Worm (Caenorhabditis elegans) whole organism, young adult: ENCODE measurements around the gene chil-19.

Experiments
- B0035.1 ChIP-seq: sonication (generic microtip); optimal IDR thresholded peaks from 2 replicates; lab custom pipeline; 2016; ENCODE audit warnings: missing genetic modification characterization, mild to moderate bottlenecking, missing compliant biosample characterization, missing genotype, missing genetic modification reagents
- D2030.7 ChIP-seq: fragments of 200-800 bp; sonication (Bioruptor generic); IDR thresholded peaks from 2 replicates; pipeline ENCODE4 v1.3.6; 2022; ENCODE audit warnings: missing genetic modification reagents, missing genetic modification characterization, missing compliant biosample characterization
- F10E7.11 ChIP-seq: sonication (generic microtip); optimal IDR thresholded peaks from 2 replicates; lab custom pipeline; 2017; ENCODE audit warnings: mild to moderate bottlenecking, missing genetic modification characterization, moderate library complexity, missing compliant biosample characterization
- F39B2.1 ChIP-seq: fragments of 200-800 bp; sonication (Bioruptor generic); IDR thresholded peaks from 2 replicates; pipeline ENCODE4 v1.3.6; 2022; ENCODE audit warnings: missing genetic modification reagents, missing genetic modification characterization, missing compliant biosample characterization
- F49E8.2 ChIP-seq: sonication (generic microtip); optimal IDR thresholded peaks from 3 replicates; lab custom pipeline; 2017; ENCODE audit warnings: missing genetic modification characterization, mild to moderate bottlenecking, missing compliant biosample characterization, antibody characterized with exemption, moderate library complexity; ENCODE audit not compliant: insufficient read depth
- F52B5.7 ChIP-seq: sonication (generic microtip); optimal IDR thresholded peaks from 2 replicates; lab custom pipeline; 2016; ENCODE audit warnings: mild to moderate bottlenecking, missing genetic modification characterization, missing compliant biosample characterization
- F55B11.4 ChIP-seq: sonication (generic microtip); optimal IDR thresholded peaks from 2 replicates; lab custom pipeline; 2016; ENCODE audit warnings: missing compliant biosample characterization, missing genetic modification characterization, borderline replicate concordance; ENCODE audit not compliant: insufficient read depth
- T26A5.8 ChIP-seq: sonication (generic microtip); optimal IDR thresholded peaks from 2 replicates; lab custom pipeline; 2016; ENCODE audit warnings: missing genetic modification characterization, missing compliant biosample characterization
- Y79H2A.3 ChIP-seq: fragments of 200-800 bp; sonication (Bioruptor generic); conservative IDR thresholded peaks from 2 replicates; pipeline ENCODE4 v1.3.6; 2022; ENCODE audit warnings: missing genetic modification reagents, missing genetic modification characterization, missing compliant biosample characterization
- aptf-2 ChIP-seq: fragments of 200-800 bp; sonication (Bioruptor generic); conservative IDR thresholded peaks from 2 replicates; pipeline ENCODE4 v1.3.6; 2022; ENCODE audit warnings: missing genetic modification reagents, missing genetic modification characterization, missing compliant biosample characterization
- attf-6 ChIP-seq: fragments of 200-800 bp; sonication (Bioruptor generic); IDR thresholded peaks from 2 replicates; pipeline ENCODE4 v1.3.6; 2022; ENCODE audit warnings: missing genetic modification reagents, missing genetic modification characterization, missing compliant biosample characterization
- bed-1 ChIP-seq: fragments of 200-800 bp; sonication (Bioruptor generic); IDR thresholded peaks from 2 replicates; pipeline ENCODE4 v1.3.6; 2022; ENCODE audit warnings: missing genetic modification reagents, missing genetic modification characterization, missing compliant biosample characterization
- bed-2 ChIP-seq: fragments of 200-800 bp; sonication (Bioruptor generic); IDR thresholded peaks from 2 replicates; pipeline ENCODE4 v1.3.6; 2022; ENCODE audit warnings: missing genetic modification reagents, missing genetic modification characterization, missing compliant biosample characterization
- cebp-1 ChIP-seq, 2 experiments: fragments of 200-800 bp in 1 of 2; sonication (Bioruptor generic) in 1 of 2; sonication (generic microtip) in 1 of 2; IDR thresholded peaks in 1 of 2; optimal IDR thresholded peaks in 1 of 2; 2 replicates each; pipeline versions ENCODE4 v1.3.6 to Lab custom; 2017 to 2022; ENCODE audit warnings: missing compliant biosample characterization in 2 of 2, missing genetic modification characterization in 2 of 2, mild to moderate bottlenecking in 1 of 2, missing genetic modification reagents in 1 of 2, moderate library complexity in 1 of 2
- dpl-1 ChIP-seq: fragments of 150-350 bp; optimal IDR thresholded peaks from 2 replicates; lab custom pipeline; 2014; ENCODE audit warnings: missing biosample characterization, missing genetic modification reagents, missing genetic modification characterization
- ekl-4 ChIP-seq: fragments of 200-800 bp; sonication (Bioruptor generic); IDR thresholded peaks from 2 replicates; pipeline ENCODE4 v1.3.6; 2022; ENCODE audit warnings: missing genetic modification reagents, missing genetic modification characterization, missing compliant biosample characterization
- fkh-3 ChIP-seq: sonication (generic microtip); optimal IDR thresholded peaks from 2 replicates; lab custom pipeline; 2016; ENCODE audit warnings: mild to moderate bottlenecking, missing genetic modification characterization, missing compliant biosample characterization
- him-1 ChIP-seq: sonication (generic microtip); optimal IDR thresholded peaks from 2 replicates; lab custom pipeline; 2016; ENCODE audit warnings: missing genotype, missing genetic modification reagents, missing genetic modification characterization, missing compliant biosample characterization
- hlh-12 ChIP-seq: sonication (generic microtip); optimal IDR thresholded peaks from 2 replicates; lab custom pipeline; 2016; ENCODE audit warnings: missing genetic modification characterization, missing compliant biosample characterization
- lag-1 ChIP-seq: fragments of 200-800 bp; sonication (Bioruptor generic); IDR thresholded peaks from 2 replicates; pipeline ENCODE4 v1.3.6; 2022; ENCODE audit warnings: missing genetic modification reagents, missing genetic modification characterization, missing compliant biosample characterization
- let-526 ChIP-seq: fragments of 200-800 bp; sonication (Bioruptor generic); IDR thresholded peaks from 2 replicates; pipeline ENCODE4 v1.3.6; 2022; ENCODE audit warnings: missing genetic modification reagents, missing genetic modification characterization, missing compliant biosample characterization
- lin-35 ChIP-seq, 3 experiments: fragments of 150-350 bp in 2 of 3; sonication (generic microtip) in 1 of 3; optimal IDR thresholded peaks; 2 replicates each; lab custom pipeline; 2014 to 2018; ENCODE audit warnings: missing biosample characterization in 3 of 3, missing genetic modification characterization in 3 of 3, missing genetic modification reagents in 3 of 3
- lin-54 ChIP-seq: fragments of 200-800 bp; sonication (Bioruptor generic); optimal IDR thresholded peaks from 2 replicates; lab custom pipeline; 2018; ENCODE audit warnings: mild to moderate bottlenecking, missing genetic modification characterization, missing compliant biosample characterization
- mcd-1 ChIP-seq: fragments of 200-800 bp; sonication (Bioruptor generic); IDR thresholded peaks from 2 replicates; pipeline ENCODE4 v1.3.6; 2022; ENCODE audit warnings: missing genetic modification reagents, missing genetic modification characterization, missing compliant biosample characterization
- mel-28 ChIP-seq: sonication (generic microtip); optimal IDR thresholded peaks from 2 replicates; lab custom pipeline; 2016; ENCODE audit warnings: borderline replicate concordance, mild to moderate bottlenecking, missing genetic modification characterization, missing compliant biosample characterization
- mes-4 ChIP-seq: sonication (generic microtip); optimal IDR thresholded peaks from 2 replicates; lab custom pipeline; 2016; ENCODE audit warnings: missing genotype, missing genetic modification characterization, missing compliant biosample characterization
- nfyb-1 ChIP-seq: fragments of 200-800 bp; sonication (Bioruptor generic); IDR thresholded peaks from 2 replicates; pipeline ENCODE4 v1.3.6; 2022; ENCODE audit warnings: missing genetic modification reagents, missing genetic modification characterization, missing compliant biosample characterization
- repo-1 ChIP-seq: sonication (generic microtip); optimal IDR thresholded peaks from 2 replicates; lab custom pipeline; 2017; ENCODE audit warnings: mild to moderate bottlenecking, missing genetic modification characterization, missing compliant biosample characterization
- rpc-1 ChIP-seq, 2 experiments: fragments of 150-350 bp in 1 of 2; sonication (generic microtip) in 1 of 2; optimal IDR thresholded peaks; 2 replicates each; lab custom pipeline; 2014 to 2018; ENCODE audit warnings: missing biosample characterization in 1 of 2, missing genetic modification characterization in 1 of 2, missing genetic modification reagents in 1 of 2, missing genotype in 1 of 2
- sptf-2 ChIP-seq: fragments of 200-800 bp; sonication (Bioruptor generic); optimal IDR thresholded peaks from 2 replicates; lab custom pipeline; 2018; ENCODE audit warnings: mild to moderate bottlenecking, missing genetic modification characterization, missing compliant biosample characterization
- ztf-28 ChIP-seq: fragments of 200-800 bp; sonication (Bioruptor generic); IDR thresholded peaks from 2 replicates; pipeline ENCODE4 v1.3.6; 2022; ENCODE audit warnings: missing genetic modification reagents, missing genetic modification characterization, missing compliant biosample characterization
- ztf-3 ChIP-seq: fragments of 200-800 bp; sonication (Bioruptor generic); optimal IDR thresholded peaks from 2 replicates; lab custom pipeline; 2018; ENCODE audit warnings: mild to moderate bottlenecking, missing genetic modification characterization, missing compliant biosample characterization
- ztf-6 ChIP-seq: fragments of 200-800 bp; sonication (Bioruptor generic); IDR thresholded peaks from 2 replicates; pipeline ENCODE4 v1.3.6; 2022; ENCODE audit warnings: missing genetic modification reagents, missing genetic modification characterization, missing compliant biosample characterization

The chil-19 gene

DNA sequence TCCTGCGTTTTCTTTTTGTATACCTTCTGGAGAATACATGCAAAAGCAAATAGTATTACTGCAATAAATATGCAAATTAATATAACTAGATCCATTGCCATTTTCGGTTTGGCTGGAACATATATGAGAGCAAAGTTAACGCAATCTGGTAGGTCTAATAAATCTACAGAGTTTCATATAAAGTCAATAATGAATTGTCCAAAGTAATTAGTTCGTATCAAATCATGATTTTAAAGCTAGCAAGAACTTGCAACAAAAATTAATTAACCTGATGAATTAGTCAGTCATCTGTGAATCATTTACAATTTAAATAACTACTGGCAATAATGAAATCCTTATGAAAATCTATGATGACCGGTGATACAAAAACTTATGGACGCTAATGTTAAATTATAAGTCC is 8.8 kb downstream of the chil-19 start, which contains the start of gene R09D1.13 (continued):
- TF ChIP-seq mel-28 (tag; lab: Kevin White, UChicago), result no peak
- no peak for TF ChIP-seq attf-6
- TF ChIP-seq aptf-2, result no peak
- TF ChIP-seq hlh-12 (tag; lab: Kevin White, UChicago), result no peak

- TF ChIP-seq ztf-6 (GFP tag; lab: Robert Waterston, UW) (no peak), rpc-1 (optimal IDR thresholded peaks at IDR 0.05; lab: Kevin White, UChicago) (no peak), rpc-1 (tag; optimal IDR thresholded peaks at IDR 0.05; lab: Kevin White, UChicago) (no peak)
These were observed 10.7 kb downstream of the chil-19 start, which contains the start of gene chil-15 for ce11 chrII:9443522-9443921. Gene chil-15, minus strand, starts transcription at chrII:9443622.

DNA sequence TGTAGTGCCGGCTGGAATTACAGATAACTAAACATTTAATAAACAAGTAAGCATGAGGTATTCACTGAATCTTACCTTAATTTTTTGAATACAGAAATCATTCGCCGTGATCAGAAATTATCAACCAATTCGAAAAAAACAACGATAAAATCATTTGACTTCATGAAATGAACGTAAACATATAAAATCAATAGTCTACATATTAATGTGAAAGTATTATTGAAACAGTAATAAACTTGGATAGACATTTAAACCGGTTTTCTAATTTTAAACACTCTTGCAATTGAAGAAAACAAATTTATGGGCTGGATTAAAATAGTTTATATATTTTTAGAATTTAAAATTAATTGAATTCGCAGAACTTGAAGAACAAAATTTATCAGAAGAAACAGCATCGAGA is 12.4 kb downstream of the chil-19 start, which contains the start of gene chil-16:
Gene chil-16 (minus strand): TSS at position 101 of the 400 bp plus-strand sequence.
- TF ChIP-seq aptf-2, result no peak
- no peak for TF ChIP-seq F39B2.1 (GFP tag; lab: Robert Waterston, UW)
- no peak for TF ChIP-seq ztf-3 (GFP tag; lab: Kevin White, UChicago)
- no peak for TF ChIP-seq fkh-3 (tag; lab: Kevin White, UChicago)
- no peak for TF ChIP-seq lin-35 (GFP tag; optimal IDR thresholded peaks at IDR 0.05; lab: Kevin White, UChicago)
- no peak for TF ChIP-seq Y79H2A.3 (GFP tag; lab: Robert Waterston, UW)
- no peak for TF ChIP-seq let-526
- TF ChIP-seq lin-54 (GFP tag; lab: Kevin White, UChicago), result no peak
- TF ChIP-seq dpl-1 (GFP tag; lab: Kevin White, UChicago), result no peak
- no peak for TF ChIP-seq D2030.7 (GFP tag; lab: Robert Waterston, UW)
- TF ChIP-seq F49E8.2 (tag; lab: Kevin White, UChicago), result no peak
- no peak for TF ChIP-seq ekl-4 (GFP tag; lab: Robert Waterston, UW)
- TF ChIP-seq repo-1 (tag; lab: Kevin White, UChicago), result no peak
- TF ChIP-seq mes-4 (tag; lab: Kevin White, UChicago), result no peak
- TF ChIP-seq T26A5.8 (tag; lab: Kevin White, UChicago), result no peak

- no peak for TF ChIP-seq sptf-2 (GFP tag; lab: Kevin White, UChicago)
- TF ChIP-seq B0035.1 (tag; lab: Kevin White, UChicago), result no peak
- no peak for TF ChIP-seq bed-2 (GFP tag; lab: Robert Waterston, UW)
- TF ChIP-seq bed-1, result no peak
- no peak for TF ChIP-seq ztf-28 (GFP tag; lab: Robert Waterston, UW)
- TF ChIP-seq him-1 (tag; lab: Kevin White, UChicago), result no peak
- no peak for TF ChIP-seq lag-1 (GFP tag; lab: Robert Waterston, UW)
- TF ChIP-seq mcd-1, result no peak
- no peak for TF ChIP-seq aptf-2
- TF ChIP-seq F52B5.7 (tag; lab: Kevin White, UChicago), result no peak
- TF ChIP-seq F10E7.11 (tag; lab: Kevin White, UChicago), result no peak
- TF ChIP-seq attf-6, result no peak
- TF ChIP-seq ekl-4 (GFP tag; lab: Robert Waterston, UW), result no peak
- no peak for TF ChIP-seq nfyb-1 (GFP tag; lab: Robert Waterston, UW)
- no peak for TF ChIP-seq cebp-1 (GFP tag; IDR thresholded peaks at IDR 0.05; lab: Robert Waterston, UW)
- no peak for TF ChIP-seq cebp-1 (tag; optimal IDR thresholded peaks at IDR 0.05; lab: Kevin White, UChicago)
- TF ChIP-seq F55B11.4, result no peak
- TF ChIP-seq ztf-3 (GFP tag; lab: Kevin White, UChicago), result no peak
These were observed 14.1 kb downstream of the chil-19 start, which contains the start of gene chil-17 for ce11 chrII:9440060-9440459. Gene chil-17, minus strand, starts transcription at chrII:9440160.
